Fruit fly (Drosophila melanogaster): ENCODE data around the gene CG13457.

dm6 chr3L:15104849-15105555 is 26.2 kb downstream of the CG13457 start:
- TF ChIP-seq CG8478 (optimal IDR thresholded peaks at IDR 0.05) (no peak), CTCF (optimal IDR thresholded peaks at IDR 0.05) (no peak)

Measured in S2 (cell line).